Worm (Caenorhabditis elegans) whole organism, late embryonic: ENCODE results near the gene Y15E3A.3.

Experiments
- Y22D7AL.16 ChIP-seq: sonication (generic microtip); optimal IDR thresholded peaks from 2 replicates; lab custom pipeline; 2016; ENCODE audit warnings: missing genetic modification characterization, missing compliant biosample characterization
- ceh-19 ChIP-seq: fragments of 200-800 bp; sonication (Bioruptor generic); optimal IDR thresholded peaks from 2 replicates; lab custom pipeline; 2018; ENCODE audit warnings: mild to moderate bottlenecking, missing genetic modification characterization, missing compliant biosample characterization
- fkh-10 ChIP-seq: fragments of 150-350 bp; optimal IDR thresholded peaks from 2 replicates; lab custom pipeline; 2014; ENCODE audit warnings: missing biosample characterization, missing genetic modification reagents, missing genetic modification characterization
- nhr-11 ChIP-seq: fragments of 150-350 bp; optimal IDR thresholded peaks from 2 replicates; lab custom pipeline; 2014; ENCODE audit warnings: missing biosample characterization, missing genetic modification characterization
- pat-9 ChIP-seq: fragments of 200-800 bp; sonication (Bioruptor generic); optimal IDR thresholded peaks from 2 replicates; lab custom pipeline; 2018; ENCODE audit warnings: mild to moderate bottlenecking, missing genetic modification characterization, moderate library complexity, missing compliant biosample characterization
- pha-2 ChIP-seq: sonication (generic microtip); optimal IDR thresholded peaks from 2 replicates; lab custom pipeline; 2017; ENCODE audit warnings: mild to moderate bottlenecking, missing genetic modification characterization, missing compliant biosample characterization
- pha-4 ChIP-seq: fragments of 150-350 bp; optimal IDR thresholded peaks from 2 replicates; lab custom pipeline; 2018; ENCODE audit warnings: missing biosample characterization, missing genetic modification reagents, missing genetic modification characterization
- pqm-1 ChIP-seq: sonication (generic microtip); optimal IDR thresholded peaks from 2 replicates; lab custom pipeline; 2016; ENCODE audit warnings: missing genetic modification characterization, missing compliant biosample characterization
- ttx-3 ChIP-seq: sonication (generic microtip); optimal IDR thresholded peaks from 2 replicates; lab custom pipeline; 2016; ENCODE audit warnings: missing genetic modification reagents, missing genetic modification characterization, missing compliant biosample characterization

DNA sequence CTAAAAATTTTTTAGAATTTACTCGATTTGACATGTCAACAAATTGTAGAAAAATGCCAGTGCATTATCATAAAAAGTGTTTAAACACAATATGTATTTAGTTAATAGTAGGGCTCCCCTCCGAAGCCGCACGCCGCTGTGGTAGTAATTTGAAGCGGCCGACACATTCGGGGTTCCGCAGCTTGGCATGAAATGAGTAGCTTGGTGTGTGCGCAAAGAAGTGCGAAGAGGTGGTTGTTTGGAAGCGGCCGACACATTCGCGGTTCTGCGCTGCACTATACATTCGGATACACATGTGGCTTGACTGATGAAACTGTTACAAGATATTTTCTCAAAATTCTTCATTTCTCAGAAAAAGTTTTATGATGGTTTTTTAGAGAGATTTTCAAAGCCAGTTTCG is 40.1 kb downstream of the Y15E3A.3 start:
- TF ChIP-seq nhr-11 (tag; lab: Kevin White, UChicago) = no peak
- TF ChIP-seq pqm-1 = no peak
- no peak for TF ChIP-seq ceh-19 (GFP tag; lab: Kevin White, UChicago)
- TF ChIP-seq pha-4 (tag; lab: Kevin White, UChicago) = no peak
- no peak for TF ChIP-seq Y22D7AL.16 (tag; lab: Kevin White, UChicago)
- TF ChIP-seq fkh-10 = no peak
- TF ChIP-seq pha-2 = no peak
- TF ChIP-seq pat-9 = no peak
- TF ChIP-seq ttx-3 (tag; lab: Kevin White, UChicago) = no peak
